Worm (Caenorhabditis elegans) whole organism, midembryonic: Measurements from ENCODE around the gene swt-1.

Experiments
- flt-1 ChIP-seq: fragments of 200-800 bp; sonication (Bioruptor generic); IDR thresholded peaks from 2 replicates; pipeline ENCODE4 v1.3.6; 2022; ENCODE audit warnings: missing genetic modification characterization, missing compliant biosample characterization
- ref-1 ChIP-seq: fragments of 200-800 bp; sonication (Bioruptor generic); conservative IDR thresholded peaks from 2 replicates; pipeline ENCODE4 v1.3.6; 2022; ENCODE audit warnings: missing genetic modification reagents, missing genetic modification characterization, missing compliant biosample characterization
- tab-1 ChIP-seq: fragments of 200-800 bp; sonication (Bioruptor generic); IDR thresholded peaks from 2 replicates; pipeline ENCODE4 v1.3.6; 2022; ENCODE audit warnings: missing genetic modification characterization, missing compliant biosample characterization

- TF ChIP-seq ref-1 (GFP tag; lab: Robert Waterston, UW) (no peak), tab-1 (no peak), flt-1 (GFP tag; lab: Robert Waterston, UW) (no peak)
Measured at ce11 chrIV:293163-293755, 14.0 kb upstream of the swt-1 start.
